Fruit fly (Drosophila melanogaster) whole organism, adult: Measurements from ENCODE around the gene Trm7-32.

ENCODE experiments used
- CG11617 ChIP-seq: fragments of 200-800 bp; sonication (Bioruptor generic); optimal IDR thresholded peaks from 2 replicates; lab custom pipeline; 2017; ENCODE audit warnings: mild to moderate bottlenecking, missing biosample characterization, missing genetic modification reagents, missing genetic modification characterization
- CG12768 ChIP-seq: fragments of 200-800 bp; sonication (Bioruptor generic); optimal IDR thresholded peaks from 2 replicates; lab custom pipeline; 2017; ENCODE audit warnings: missing biosample characterization, missing genetic modification characterization, mild to moderate bottlenecking, moderate library complexity, missing genetic modification reagents
- CG14711 ChIP-seq: fragments of 200-800 bp; sonication (Bioruptor generic); optimal IDR thresholded peaks from 2 replicates; lab custom pipeline; 2018; ENCODE audit warnings: missing biosample characterization, mild to moderate bottlenecking, missing genetic modification characterization, moderate library complexity
- CG1620 ChIP-seq: fragments of 200-800 bp; sonication (Bioruptor generic); optimal IDR thresholded peaks from 2 replicates; lab custom pipeline; 2016; ENCODE audit warnings: missing biosample characterization, missing genetic modification characterization
- CG33017 ChIP-seq: fragments of 200-800 bp; sonication (Bioruptor generic); optimal IDR thresholded peaks from 2 replicates; lab custom pipeline; 2018; ENCODE audit warnings: missing biosample characterization, mild to moderate bottlenecking, missing genetic modification characterization, moderate library complexity
- CG7045 ChIP-seq: fragments of 200-800 bp; sonication (Bioruptor generic); optimal IDR thresholded peaks from 2 replicates; lab custom pipeline; 2017; ENCODE audit warnings: missing biosample characterization, mild to moderate bottlenecking, missing genetic modification characterization
- Crg-1 ChIP-seq: fragments of 200-800 bp; sonication (Bioruptor generic); optimal IDR thresholded peaks from 2 replicates; lab custom pipeline; 2016; ENCODE audit warnings: missing biosample characterization, missing genetic modification characterization
- Hr96 ChIP-seq: fragments of 200-800 bp; sonication (Bioruptor generic); optimal IDR thresholded peaks from 2 replicates; lab custom pipeline; 2016; ENCODE audit warnings: missing biosample characterization, missing genetic modification characterization
- Mnt ChIP-seq: fragments of 200-800 bp; sonication (Bioruptor generic); optimal IDR thresholded peaks from 2 replicates; lab custom pipeline; 2016; ENCODE audit warnings: missing biosample characterization, mild to moderate bottlenecking, missing genetic modification characterization
- cnc ChIP-seq, 2 experiments: fragments of >200 bp; optimal IDR thresholded peaks; 2 replicates each; lab custom pipeline; 2017
- kay ChIP-seq: fragments of 200-800 bp; sonication (Bioruptor generic); peaks from one replicate; lab custom pipeline; 2016; ENCODE audit warnings: missing biosample characterization, missing genetic modification characterization, borderline replicate concordance
- pad ChIP-seq: fragments of 200-800 bp; sonication (Bioruptor generic); optimal IDR thresholded peaks from 3 replicates; lab custom pipeline; 2017; ENCODE audit warnings: missing biosample characterization, missing genetic modification characterization, mild to moderate bottlenecking, moderate library complexity, missing genetic modification reagents

- TF ChIP-seq CG7045 (peak; percentile 5), CG14711 (tag; lab: Kevin White, UChicago) (no peak), Hr96 (peak; percentile 49), CG1620 (no peak), Mnt (peak; percentile 70), pad (GFP tag; lab: Kevin White, UChicago) (peak; percentile 41), CG33017 (tag; lab: Kevin White, UChicago) (no peak), Crg-1 (GFP tag; lab: Kevin White, UChicago) (peak; percentile 57), cnc (optimal IDR thresholded peaks at IDR 0.05; lab: Kevin White, UChicago) (no peak), CG11617 (no peak), kay (GFP tag; lab: Kevin White, UChicago) (peak; percentile 85), CG12768 (GFP tag; lab: Kevin White, UChicago) (peak; percentile 56)
These were observed 13.1 kb downstream of the Trm7-32 start, which contains the start of gene Dad for dm6 chr3R:17053415-17054177.
